Fruit fly (Drosophila melanogaster) whole organism, adult: ENCODE data around the gene CG4982.

Source experiments
- CG11617 ChIP-seq: fragments of 200-800 bp; sonication (Bioruptor generic); optimal IDR thresholded peaks from 2 replicates; lab custom pipeline; 2017; ENCODE audit warnings: mild to moderate bottlenecking, missing biosample characterization, missing genetic modification reagents, missing genetic modification characterization
- CG14711 ChIP-seq: fragments of 200-800 bp; sonication (Bioruptor generic); optimal IDR thresholded peaks from 2 replicates; lab custom pipeline; 2018; ENCODE audit warnings: missing biosample characterization, mild to moderate bottlenecking, missing genetic modification characterization, moderate library complexity
- CG5204 ChIP-seq: fragments of 200-800 bp; sonication (Bioruptor generic); optimal IDR thresholded peaks from 2 replicates; lab custom pipeline; 2016; ENCODE audit warnings: missing biosample characterization, missing genetic modification characterization
- CG7101 ChIP-seq: fragments of 200-800 bp; sonication (Bioruptor generic); optimal IDR thresholded peaks from 2 replicates; lab custom pipeline; 2018; ENCODE audit warnings: missing biosample characterization, mild to moderate bottlenecking, missing genetic modification characterization, moderate library complexity
- Clk ChIP-seq: fragments of 200-800 bp; sonication (Bioruptor generic); optimal IDR thresholded peaks from 2 replicates; lab custom pipeline; 2017; ENCODE audit warnings: missing biosample characterization, missing genetic modification characterization
- Crg-1 ChIP-seq: fragments of 200-800 bp; sonication (Bioruptor generic); optimal IDR thresholded peaks from 2 replicates; lab custom pipeline; 2016; ENCODE audit warnings: missing biosample characterization, missing genetic modification characterization
- Mnt ChIP-seq: fragments of 200-800 bp; sonication (Bioruptor generic); optimal IDR thresholded peaks from 2 replicates; lab custom pipeline; 2016; ENCODE audit warnings: missing biosample characterization, mild to moderate bottlenecking, missing genetic modification characterization
- cic ChIP-seq: fragments of 200-800 bp; sonication (Bioruptor generic); optimal IDR thresholded peaks from 2 replicates; lab custom pipeline; 2017; ENCODE audit warnings: missing biosample characterization, mild to moderate bottlenecking, missing genetic modification characterization, moderate library complexity
- cnc ChIP-seq, 2 experiments: fragments of >200 bp; optimal IDR thresholded peaks; 2 replicates each; lab custom pipeline; 2017
- kay ChIP-seq: fragments of 200-800 bp; sonication (Bioruptor generic); peaks from one replicate; lab custom pipeline; 2016; ENCODE audit warnings: missing biosample characterization, missing genetic modification characterization, borderline replicate concordance
- ovo ChIP-seq: fragments of 200-800 bp; sonication (Bioruptor generic); optimal IDR thresholded peaks from 2 replicates; lab custom pipeline; 2016; ENCODE audit warnings: missing biosample characterization, missing genetic modification characterization
- toe ChIP-seq: fragments of 200-800 bp; sonication (Bioruptor generic); optimal IDR thresholded peaks from 2 replicates; lab custom pipeline; 2016; ENCODE audit warnings: missing biosample characterization, missing genetic modification characterization

DNA sequence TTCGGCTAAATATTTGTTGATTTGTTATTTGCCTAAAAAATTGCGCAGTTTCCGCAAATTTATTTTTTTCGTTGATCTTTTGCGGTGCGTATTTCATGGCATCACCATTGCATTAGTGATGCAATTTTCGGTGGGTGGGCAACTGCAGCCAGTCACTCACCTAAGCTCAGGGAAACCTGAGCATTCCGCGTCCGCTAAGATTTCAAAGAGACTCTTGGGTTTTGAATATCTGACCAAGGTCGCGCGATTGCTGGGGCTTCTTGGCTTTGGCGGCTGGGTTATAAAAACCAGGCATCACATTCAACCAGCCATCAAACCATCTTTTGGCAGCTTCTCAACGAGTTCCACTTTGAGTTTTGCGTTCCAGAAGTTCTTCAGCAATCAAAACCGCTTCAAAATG is 38.8 kb upstream of the CG4982 start, which contains the start of gene CG13071:
- no peak for TF ChIP-seq Crg-1 (GFP tag; lab: Kevin White, UChicago)
- no peak for TF ChIP-seq kay (GFP tag; lab: Kevin White, UChicago)
- TF ChIP-seq toe (GFP tag; lab: Kevin White, UChicago): no peak
- no peak for TF ChIP-seq CG14711
- no peak for TF ChIP-seq cnc (optimal IDR thresholded peaks at IDR 0.05; lab: Kevin White, UChicago)
- TF ChIP-seq CG11617: no peak
- no peak for TF ChIP-seq CG7101 (tag; lab: Kevin White, UChicago)
- no peak for TF ChIP-seq cic
- TF ChIP-seq CG5204 (GFP tag; lab: Kevin White, UChicago): no peak
- TF ChIP-seq Clk (GFP tag; lab: Kevin White, UChicago): no peak
- TF ChIP-seq ovo: no peak
- no peak for TF ChIP-seq Mnt (GFP tag; lab: Kevin White, UChicago)
